Worm (Caenorhabditis elegans) whole organism, L2 larva: Measurements from ENCODE around the gene srg-33.

Experiments
- C34F6.9 ChIP-seq: fragments of 150-350 bp; optimal IDR thresholded peaks from 2 replicates; lab custom pipeline; 2014; ENCODE audit warnings: missing biosample characterization, missing genetic modification characterization
- F13H6.1 ChIP-seq: sonication (generic microtip); optimal IDR thresholded peaks from 2 replicates; lab custom pipeline; 2016; ENCODE audit warnings: missing genetic modification characterization, missing compliant biosample characterization
- R02D3.7 ChIP-seq: fragments of 150-350 bp; optimal IDR thresholded peaks from 2 replicates; lab custom pipeline; 2014; ENCODE audit warnings: missing biosample characterization, missing genetic modification characterization
- Y55F3AM.14 ChIP-seq: fragments of 200-800 bp; sonication (Bioruptor generic); optimal IDR thresholded peaks from 2 replicates; lab custom pipeline; 2018; ENCODE audit warnings: mild to moderate bottlenecking, missing genetic modification characterization, missing compliant biosample characterization
- alr-1 ChIP-seq: fragments of 150-350 bp; optimal IDR thresholded peaks from 2 replicates; lab custom pipeline; 2014; ENCODE audit warnings: missing biosample characterization, missing genetic modification characterization
- aly-2 ChIP-seq: fragments of 150-350 bp; optimal IDR thresholded peaks from 2 replicates; lab custom pipeline; 2014; ENCODE audit warnings: missing biosample characterization, missing genetic modification characterization
- ama-1 ChIP-seq: fragments of 150-350 bp; optimal IDR thresholded peaks from 2 replicates; lab custom pipeline; 2018; ENCODE audit warnings: inconsistent platforms
- ceh-16 ChIP-seq: fragments of 150-350 bp; optimal IDR thresholded peaks from 2 replicates; lab custom pipeline; 2014; ENCODE audit warnings: missing biosample characterization, missing genetic modification characterization
- ceh-82 ChIP-seq: fragments of 150-350 bp; optimal IDR thresholded peaks from 2 replicates; lab custom pipeline; 2014; ENCODE audit warnings: missing biosample characterization, missing genetic modification characterization
- crh-2 ChIP-seq: sonication (generic microtip); optimal IDR thresholded peaks from 2 replicates; lab custom pipeline; 2017; ENCODE audit warnings: missing biosample characterization, missing genetic modification characterization
- dmd-4 ChIP-seq: sonication (generic microtip); optimal IDR thresholded peaks from 2 replicates; lab custom pipeline; 2017; ENCODE audit warnings: missing biosample characterization, missing genetic modification characterization
- egl-27 ChIP-seq: sonication (generic microtip); optimal IDR thresholded peaks from 3 replicates; lab custom pipeline; 2017; ENCODE audit warnings: missing biosample characterization, missing genetic modification reagents, missing genetic modification characterization
- elt-1 ChIP-seq: fragments of 150-350 bp; optimal IDR thresholded peaks from 2 replicates; lab custom pipeline; 2014; ENCODE audit warnings: missing biosample characterization, missing genetic modification characterization
- elt-3 ChIP-seq: sonication (generic microtip); optimal IDR thresholded peaks from 2 replicates; lab custom pipeline; 2017; ENCODE audit warnings: missing biosample characterization, missing genetic modification characterization
- fos-1 ChIP-seq: fragments of 150-350 bp; optimal IDR thresholded peaks from 2 replicates; lab custom pipeline; 2014; ENCODE audit warnings: missing biosample characterization, missing genetic modification characterization
- gmeb-1 ChIP-seq: fragments of 150-350 bp; optimal IDR thresholded peaks from 2 replicates; lab custom pipeline; 2014; ENCODE audit warnings: missing biosample characterization, missing genetic modification characterization
- lin-13 ChIP-seq: fragments of 150-350 bp; optimal IDR thresholded peaks from 2 replicates; lab custom pipeline; 2014; ENCODE audit warnings: missing biosample characterization, missing genetic modification reagents, missing genetic modification characterization
- lin-39 ChIP-seq: fragments of 150-350 bp; optimal IDR thresholded peaks from 2 replicates; lab custom pipeline; 2014; ENCODE audit warnings: missing biosample characterization, missing genetic modification reagents, missing genetic modification characterization
- lsy-2 ChIP-seq, 2 experiments: fragments of 150-350 bp in 1 of 2; sonication (generic microtip) in 1 of 2; optimal IDR thresholded peaks; 2 replicates each; lab custom pipeline; 2014 to 2017; ENCODE audit warnings: missing biosample characterization in 2 of 2, missing genetic modification characterization in 2 of 2
- mbf-1 ChIP-seq: sonication (generic microtip); optimal IDR thresholded peaks from 2 replicates; lab custom pipeline; 2017; ENCODE audit warnings: missing biosample characterization, missing genetic modification characterization
- nhr-129 ChIP-seq: fragments of 150-350 bp; optimal IDR thresholded peaks from 2 replicates; lab custom pipeline; 2014; ENCODE audit warnings: missing biosample characterization, missing genetic modification characterization
- nhr-21 ChIP-seq: fragments of 150-350 bp; optimal IDR thresholded peaks from 2 replicates; lab custom pipeline; 2014; ENCODE audit warnings: missing biosample characterization, missing genetic modification characterization
- nhr-23 ChIP-seq: fragments of 150-350 bp; optimal IDR thresholded peaks from 2 replicates; lab custom pipeline; 2014; ENCODE audit warnings: missing biosample characterization, missing genetic modification reagents, missing genetic modification characterization
- nhr-77 ChIP-seq: fragments of 150-350 bp; optimal IDR thresholded peaks from 2 replicates; lab custom pipeline; 2014; ENCODE audit warnings: missing biosample characterization, missing genetic modification characterization
- peb-1 ChIP-seq: fragments of 150-350 bp; optimal IDR thresholded peaks from 2 replicates; lab custom pipeline; 2014; ENCODE audit warnings: missing biosample characterization, missing genetic modification characterization
- skn-1 ChIP-seq: sonication (generic microtip); optimal IDR thresholded peaks from 2 replicates; lab custom pipeline; 2017; ENCODE audit warnings: missing biosample characterization, missing genetic modification characterization
- sma-3 ChIP-seq: sonication (generic microtip); optimal IDR thresholded peaks from 2 replicates; lab custom pipeline; 2016; ENCODE audit warnings: missing genetic modification reagents, missing genetic modification characterization, missing compliant biosample characterization
- sma-9 ChIP-seq, 2 experiments: fragments of 150-350 bp in 1 of 2; sonication (generic microtip) in 1 of 2; optimal IDR thresholded peaks; 2 replicates each; lab custom pipeline; 2014 to 2016; ENCODE audit warnings: missing genetic modification characterization in 2 of 2, mild to moderate bottlenecking in 1 of 2, missing biosample characterization in 1 of 2, missing compliant biosample characterization in 1 of 2, missing genetic modification reagents in 1 of 2, moderate library complexity in 1 of 2
- unc-39 ChIP-seq: fragments of 150-350 bp; optimal IDR thresholded peaks from 2 replicates; lab custom pipeline; 2014; ENCODE audit warnings: missing biosample characterization, missing genetic modification characterization
- unc-55 ChIP-seq: fragments of 150-350 bp; sonication (generic microtip); optimal IDR thresholded peaks from 3 replicates; lab custom pipeline; 2014; ENCODE audit warnings: missing biosample characterization, missing genetic modification reagents, missing genetic modification characterization
- unc-62 ChIP-seq: fragments of 150-350 bp; optimal IDR thresholded peaks from 2 replicates; lab custom pipeline; 2014; ENCODE audit warnings: missing biosample characterization, missing genetic modification reagents, missing genetic modification characterization
- zag-1 ChIP-seq: fragments of 150-350 bp; optimal IDR thresholded peaks from 2 replicates; lab custom pipeline; 2014; ENCODE audit warnings: missing biosample characterization, missing genetic modification characterization
- ztf-1 ChIP-seq: fragments of 200-800 bp; sonication (Bioruptor generic); conservative IDR thresholded peaks from 2 replicates; pipeline ENCODE4 v1.3.6; 2022; ENCODE audit warnings: missing genetic modification characterization, missing compliant biosample characterization
- ztf-4 ChIP-seq: fragments of 150-350 bp; optimal IDR thresholded peaks from 2 replicates; lab custom pipeline; 2014; ENCODE audit warnings: missing biosample characterization, missing genetic modification characterization

srg-33 gene

ce11 chrV:8263941-8264340 is 27.9 kb upstream of the srg-33 start, which contains the start of gene C16D9.9:
TSS of gene C16D9.9 (plus strand) at chrV:8264241.
- TF ChIP-seq F13H6.1 = no peak
- no peak for TF ChIP-seq nhr-21
- TF ChIP-seq unc-39 (tag; lab: Kevin White, UChicago) = no peak
- no peak for TF ChIP-seq unc-55 (GFP tag; lab: Kevin White, UChicago)
- TF ChIP-seq crh-2 = no peak
- TF ChIP-seq unc-62 (GFP tag; lab: Kevin White, UChicago) = no peak
- no peak for TF ChIP-seq elt-3 (tag; lab: Kevin White, UChicago)
- TF ChIP-seq sma-3 = no peak
- TF ChIP-seq lsy-2 (tag; optimal IDR thresholded peaks at IDR 0.05; lab: Kevin White, UChicago) = no peak
- no peak for TF ChIP-seq elt-1 (tag; lab: Kevin White, UChicago)
- TF ChIP-seq R02D3.7 (tag; lab: Kevin White, UChicago) = no peak

- TF ChIP-seq alr-1 (no peak), mbf-1 (tag; lab: Kevin White, UChicago) (no peak), R02D3.7 (tag; lab: Kevin White, UChicago) (no peak), fos-1 (no peak), Y55F3AM.14 (GFP tag; lab: Kevin White, UChicago) (no peak), nhr-129 (tag; lab: Kevin White, UChicago) (no peak), peb-1 (tag; lab: Kevin White, UChicago) (no peak), egl-27 (tag; lab: Kevin White, UChicago) (no peak), sma-3 (no peak), lin-39 (no peak), nhr-23 (no peak), F13H6.1 (no peak), nhr-21 (no peak), skn-1 (tag; lab: Kevin White, UChicago) (no peak), crh-2 (no peak), unc-55 (GFP tag; lab: Kevin White, UChicago) (no peak), nhr-77 (tag; lab: Kevin White, UChicago) (no peak), ama-1 (lab: Kevin White, UChicago) (no peak)
Measured at ce11 chrV:8266232-8266631, 25.6 kb upstream of the srg-33 start, which contains the start of gene F21F8.5. TSS of gene F21F8.5 (minus strand) at chrV:8266332.

ce11 chrV:8267275-8267674 is 24.6 kb upstream of the srg-33 start:
- no peak for TF ChIP-seq Y55F3AM.14 (GFP tag; lab: Kevin White, UChicago)
- peak in 1 of 2 experiments; percentile 24 for TF ChIP-seq lsy-2 (tag; optimal IDR thresholded peaks at IDR 0.05; lab: Kevin White, UChicago)
- TF ChIP-seq sma-3 = peak; percentile 34
- peak; percentile 63 for TF ChIP-seq sma-9 (GFP tag; optimal IDR thresholded peaks at IDR 0.05; lab: Kevin White, UChicago)
- no peak for TF ChIP-seq sma-9 (tag; optimal IDR thresholded peaks at IDR 0.05; lab: Kevin White, UChicago)
- peak; percentile 66 for TF ChIP-seq nhr-129 (tag; lab: Kevin White, UChicago)
- TF ChIP-seq crh-2 = peak; percentile 77
- peak; percentile 73 for TF ChIP-seq fos-1
- no peak for TF ChIP-seq dmd-4 (tag; lab: Kevin White, UChicago)
- TF ChIP-seq gmeb-1 (tag; lab: Kevin White, UChicago) = peak; percentile 71
- peak; percentile 16 for TF ChIP-seq lin-13 (GFP tag; lab: Kevin White, UChicago)

ce11 chrV:8268902-8269301 is 23.0 kb upstream of the srg-33 start, which contains the start of the genes asp-6 and asp-12:
TSS of gene asp-6 (minus strand) at chrV:8268937.
TSS of gene asp-12 (plus strand) at chrV:8269210.
- TF ChIP-seq nhr-77 (tag; lab: Kevin White, UChicago) = no peak
- TF ChIP-seq sma-9 (GFP tag; optimal IDR thresholded peaks at IDR 0.05; lab: Kevin White, UChicago) = peak; percentile 35
- no peak for TF ChIP-seq sma-9 (tag; optimal IDR thresholded peaks at IDR 0.05; lab: Kevin White, UChicago)
- peak; percentile 8 for TF ChIP-seq fos-1

- TF ChIP-seq unc-62 (GFP tag; lab: Kevin White, UChicago) = no peak
- peak; percentile 55 for TF ChIP-seq sma-9 (GFP tag; optimal IDR thresholded peaks at IDR 0.05; lab: Kevin White, UChicago)
- no peak for TF ChIP-seq sma-9 (tag; optimal IDR thresholded peaks at IDR 0.05; lab: Kevin White, UChicago)
- TF ChIP-seq fos-1 = peak; percentile 2
- TF ChIP-seq sma-3 = peak; percentile 9
Measured at ce11 chrV:8269878-8270277, 22.0 kb upstream of the srg-33 start.

ce11 chrV:8271395-8271794 is 20.5 kb upstream of the srg-33 start:
- no peak for TF ChIP-seq aly-2 (tag; lab: Kevin White, UChicago)
- no peak for TF ChIP-seq sma-3
- no peak for TF ChIP-seq C34F6.9
- no peak for TF ChIP-seq zag-1 (tag; lab: Kevin White, UChicago)
- no peak for TF ChIP-seq crh-2
- TF ChIP-seq alr-1 = no peak
- TF ChIP-seq ceh-82 (tag; lab: Kevin White, UChicago) = no peak
- TF ChIP-seq ztf-1 = no peak
- no peak for TF ChIP-seq dmd-4 (tag; lab: Kevin White, UChicago)
- no peak for TF ChIP-seq R02D3.7 (tag; lab: Kevin White, UChicago)
- no peak for TF ChIP-seq unc-39 (tag; lab: Kevin White, UChicago)
- TF ChIP-seq fos-1 = no peak
- no peak for TF ChIP-seq ceh-16 (tag; lab: Kevin White, UChicago)
- no peak for TF ChIP-seq ztf-4 (tag; lab: Kevin White, UChicago)
- TF ChIP-seq unc-55 (GFP tag; lab: Kevin White, UChicago) = no peak
- no peak for TF ChIP-seq nhr-129 (tag; lab: Kevin White, UChicago)
- no peak for TF ChIP-seq lin-13 (GFP tag; lab: Kevin White, UChicago)
